Fruit fly (Drosophila melanogaster) whole organism, embryonic: ENCODE data around the gene CG11588.

ENCODE experiments used
- Atf3 ChIP-seq: fragments of 200-800 bp; sonication (Bioruptor generic); optimal IDR thresholded peaks from 3 replicates; lab custom pipeline; 2016; ENCODE audit warnings: missing biosample characterization, missing genetic modification characterization
- CG10147 ChIP-seq: fragments of 200-800 bp; sonication (Bioruptor generic); optimal IDR thresholded peaks from 2 replicates; lab custom pipeline; 2019; ENCODE audit warnings: missing biosample characterization, mild to moderate bottlenecking, missing genetic modification characterization, moderate library complexity
- CG10321 ChIP-seq: fragments of 200-800 bp; sonication (Bioruptor generic); IDR thresholded peaks from 2 replicates; pipeline ENCODE4 v1.3.6; 2022; ENCODE audit warnings: missing biosample characterization, missing genetic modification characterization
- CG10431 ChIP-seq: fragments of 200-800 bp; sonication (Bioruptor generic); optimal IDR thresholded peaks from 3 replicates; lab custom pipeline; 2018; ENCODE audit warnings: missing biosample characterization, mild to moderate bottlenecking, missing genetic modification characterization
- CG15011 ChIP-seq: fragments of 200-800 bp; sonication (Bioruptor generic); optimal IDR thresholded peaks from 3 replicates; lab custom pipeline; 2018; ENCODE audit warnings: missing biosample characterization, mild to moderate bottlenecking, missing genetic modification characterization
- CG30020 ChIP-seq: fragments of 200-800 bp; optimal IDR thresholded peaks from 2 replicates; lab custom pipeline; 2019; ENCODE audit warnings: missing biosample characterization, mild to moderate bottlenecking, missing genetic modification characterization, moderate library complexity
- CHES-1-like ChIP-seq: fragments of 200-800 bp; sonication (Bioruptor generic); optimal IDR thresholded peaks from 2 replicates; lab custom pipeline; 2016; ENCODE audit warnings: missing biosample characterization, missing genetic modification characterization
- Dll ChIP-seq: fragments of 200-800 bp; sonication (Bioruptor generic); IDR thresholded peaks from 4 replicates; pipeline ENCODE4 v1.3.6; 2022; ENCODE audit warnings: missing biosample characterization, missing genetic modification characterization; ENCODE audit not compliant: partially characterized antibody
- Max ChIP-seq: fragments of 200-800 bp; sonication (Bioruptor generic); optimal IDR thresholded peaks from 2 replicates; lab custom pipeline; 2016; ENCODE audit warnings: missing biosample characterization, mild to moderate bottlenecking, missing genetic modification characterization
- ara ChIP-seq: fragments of 200-800 bp; sonication (Bioruptor generic); IDR thresholded peaks from 2 replicates; pipeline ENCODE4 v1.3.6; 2022; ENCODE audit warnings: missing biosample characterization, missing genetic modification characterization
- chn ChIP-seq: fragments of 200-800 bp; sonication (Bioruptor generic); optimal IDR thresholded peaks from 2 replicates; lab custom pipeline; 2016; ENCODE audit warnings: missing biosample characterization, missing genetic modification characterization
- eve ChIP-seq, 2 experiments: fragments of >200 bp; optimal IDR thresholded peaks; 2 replicates each; lab custom pipeline; 2017; ENCODE audit warnings: missing biosample characterization in 2 of 2, missing genetic modification characterization in 2 of 2
- lola ChIP-seq, 3 experiments: fragments of >200 bp in 2 of 3; fragments of 200-800 bp in 1 of 3; sonication (Bioruptor generic) in 1 of 3; optimal IDR thresholded peaks; 2 replicates each; lab custom pipeline; 2017 to 2019; ENCODE audit warnings: missing biosample characterization in 3 of 3, missing genetic modification characterization in 3 of 3, mild to moderate bottlenecking in 1 of 3, moderate library complexity in 1 of 3
- zen ChIP-seq: fragments of 200-800 bp; sonication (Bioruptor generic); optimal IDR thresholded peaks from 3 replicates; lab custom pipeline; 2018; ENCODE audit warnings: missing biosample characterization, mild to moderate bottlenecking, missing genetic modification characterization, moderate library complexity

DNA sequence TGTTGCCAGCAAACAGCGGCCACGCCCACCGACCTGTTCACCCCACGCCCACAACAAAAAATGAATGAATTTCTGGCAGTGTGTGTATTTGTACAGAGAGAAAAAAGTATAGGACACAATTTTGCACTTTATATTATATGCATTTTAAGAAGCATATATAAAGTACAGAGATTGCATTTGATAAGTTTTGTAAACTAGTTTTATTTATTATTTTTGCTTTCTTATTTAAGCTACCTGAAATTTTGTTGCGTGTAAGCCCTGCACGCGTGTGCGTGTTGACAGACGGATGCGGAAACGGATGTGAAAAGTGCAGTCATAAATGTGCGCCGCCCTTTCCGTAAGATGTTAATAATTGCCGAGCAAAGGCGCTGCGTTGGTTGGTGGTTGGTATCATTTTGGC, 24.6 kb upstream of the CG11588 start:
- TF ChIP-seq Max (GFP tag; lab: Kevin White, UChicago) (no peak), CG15011 (GFP tag; lab: Kevin White, UChicago) (no peak), eve (GFP tag; optimal IDR thresholded peaks at IDR 0.05; lab: Kevin White, UChicago) (no peak), Dll (GFP tag; lab: Robert Waterston, UW) (no peak), CG30020 (no peak), lola (GFP tag; optimal IDR thresholded peaks at IDR 0.05; lab: Kevin White, UChicago) (no peak), CG10431 (no peak), ara (GFP tag; lab: Robert Waterston, UW) (no peak), CHES-1-like (GFP tag; lab: Kevin White, UChicago) (no peak), chn (no peak), CG10147 (GFP tag; lab: Kevin White, UChicago) (no peak), Atf3 (GFP tag; lab: Kevin White, UChicago) (no peak), CG10321 (no peak), zen (no peak)
